Fruit fly (Drosophila melanogaster) whole organism, prepupa: Measurements from ENCODE around the gene CG17078.

Experiments
- pdm3 ChIP-seq: fragments of 200-800 bp; sonication (Bioruptor generic); optimal IDR thresholded peaks from 3 replicates; lab custom pipeline; 2016; ENCODE audit warnings: missing biosample characterization, missing genetic modification characterization
- svp ChIP-seq: fragments of 200-800 bp; sonication (Bioruptor generic); peaks from one replicate; lab custom pipeline; 2016; ENCODE audit warnings: missing biosample characterization, missing genetic modification characterization

- TF ChIP-seq svp (GFP tag; lab: Kevin White, UChicago) (peak; percentile 67), pdm3 (peak; percentile 75)
These were observed 28.8 kb downstream of the CG17078 start for dm6 chr2L:249048-249825.
